Fruit fly (Drosophila melanogaster) whole organism, embryonic: Measurements from ENCODE around the gene TfIIS.

ENCODE experiments used
- Abd-B ChIP-seq: fragments of 200-800 bp; sonication (Bioruptor generic); optimal IDR thresholded peaks from 2 replicates; lab custom pipeline; 2018; ENCODE audit warnings: missing biosample characterization, mild to moderate bottlenecking, missing genetic modification characterization, moderate library complexity
- C15 ChIP-seq: fragments of 200-800 bp; sonication (Bioruptor generic); IDR thresholded peaks from 3 replicates; pipeline ENCODE4 v1.3.6; 2022; ENCODE audit warnings: missing biosample characterization, missing genetic modification characterization
- CG10209 ChIP-seq: fragments of 200-800 bp; sonication (Bioruptor generic); optimal IDR thresholded peaks from 3 replicates; lab custom pipeline; 2017; ENCODE audit warnings: missing biosample characterization, mild to moderate bottlenecking, missing genetic modification characterization, missing genetic modification reagents
- CG10654 ChIP-seq: fragments of 200-800 bp; sonication (Bioruptor generic); optimal IDR thresholded peaks from 2 replicates; lab custom pipeline; 2016; ENCODE audit warnings: missing biosample characterization, missing genetic modification characterization
- CG13123 ChIP-seq: fragments of 200-800 bp; sonication (Bioruptor generic); optimal IDR thresholded peaks from 2 replicates; lab custom pipeline; 2016; ENCODE audit warnings: missing biosample characterization, missing genetic modification characterization
- CG15696 ChIP-seq: fragments of 200-800 bp; sonication (Bioruptor generic); optimal IDR thresholded peaks from 2 replicates; lab custom pipeline; 2019; ENCODE audit warnings: missing biosample characterization, mild to moderate bottlenecking, missing genetic modification characterization, moderate library complexity
- CG1603 ChIP-seq: fragments of 200-800 bp; sonication (Bioruptor generic); optimal IDR thresholded peaks from 2 replicates; lab custom pipeline; 2019; ENCODE audit warnings: missing biosample characterization, mild to moderate bottlenecking, missing genetic modification characterization, moderate library complexity
- CG16815 ChIP-seq: fragments of 200-800 bp; sonication (Bioruptor generic); optimal IDR thresholded peaks from 3 replicates; lab custom pipeline; 2017; ENCODE audit warnings: missing biosample characterization, mild to moderate bottlenecking, missing genetic modification characterization
- CG17361 ChIP-seq: fragments of 200-800 bp; sonication (Bioruptor generic); IDR thresholded peaks from 3 replicates; pipeline ENCODE4 v1.3.6; 2022; ENCODE audit warnings: missing biosample characterization, missing genetic modification characterization
- CG17612 ChIP-seq: fragments of 200-800 bp; sonication (Bioruptor generic); IDR thresholded peaks from 2 replicates; pipeline ENCODE4 v1.3.6; 2022; ENCODE audit warnings: missing biosample characterization, missing genetic modification characterization
- CG17802 ChIP-seq: fragments of 200-800 bp; sonication (Bioruptor generic); optimal IDR thresholded peaks from 2 replicates; lab custom pipeline; 2018; ENCODE audit warnings: missing biosample characterization, mild to moderate bottlenecking, missing genetic modification characterization, moderate library complexity
- CG6254 ChIP-seq: fragments of 200-800 bp; sonication (Bioruptor generic); optimal IDR thresholded peaks from 3 replicates; lab custom pipeline; 2017; ENCODE audit warnings: mild to moderate bottlenecking, missing biosample characterization, missing genetic modification reagents, missing genetic modification characterization
- CG8924 ChIP-seq: fragments of 200-800 bp; optimal IDR thresholded peaks from 3 replicates; lab custom pipeline; 2019; ENCODE audit warnings: missing biosample characterization, mild to moderate bottlenecking, missing genetic modification characterization, moderate library complexity
- CG9727 ChIP-seq: fragments of 200-800 bp; sonication (Bioruptor generic); optimal IDR thresholded peaks from 3 replicates; lab custom pipeline; 2017; ENCODE audit warnings: missing biosample characterization, mild to moderate bottlenecking, missing genetic modification characterization
- Dek ChIP-seq: fragments of 200-800 bp; sonication (Bioruptor generic); optimal IDR thresholded peaks from 3 replicates; lab custom pipeline; 2019; ENCODE audit warnings: missing biosample characterization, mild to moderate bottlenecking, missing genetic modification characterization, moderate library complexity
- Dll ChIP-seq: fragments of 200-800 bp; sonication (Bioruptor generic); IDR thresholded peaks from 4 replicates; pipeline ENCODE4 v1.3.6; 2022; ENCODE audit warnings: missing biosample characterization, missing genetic modification characterization; ENCODE audit not compliant: partially characterized antibody
- ERR ChIP-seq: fragments of 200-800 bp; sonication (Bioruptor generic); optimal IDR thresholded peaks from 2 replicates; lab custom pipeline; 2016; ENCODE audit warnings: missing biosample characterization, missing genetic modification characterization
- Ets65A ChIP-seq: fragments of 200-800 bp; sonication (Bioruptor generic); peaks from one replicate; lab custom pipeline; 2016; ENCODE audit warnings: missing biosample characterization, missing genetic modification characterization
- Fer1 ChIP-seq: fragments of 200-800 bp; sonication (Bioruptor generic); optimal IDR thresholded peaks from 2 replicates; lab custom pipeline; 2017; ENCODE audit warnings: missing biosample characterization, mild to moderate bottlenecking, missing genetic modification characterization
- HLH4C ChIP-seq: fragments of 200-800 bp; sonication (Bioruptor generic); IDR thresholded peaks from 3 replicates; pipeline ENCODE4 v1.3.6; 2022; ENCODE audit warnings: missing biosample characterization, missing genetic modification characterization; ENCODE audit not compliant: partially characterized antibody
- HmgZ ChIP-seq: fragments of 200-800 bp; sonication (Bioruptor generic); optimal IDR thresholded peaks from 2 replicates; lab custom pipeline; 2018; ENCODE audit warnings: missing biosample characterization, mild to moderate bottlenecking, missing genetic modification characterization
- Hmx ChIP-seq: fragments of 200-800 bp; sonication (Bioruptor generic); optimal IDR thresholded peaks from 2 replicates; lab custom pipeline; 2016; ENCODE audit warnings: missing biosample characterization, missing genetic modification characterization
- Meics ChIP-seq: fragments of 200-800 bp; sonication (Bioruptor generic); optimal IDR thresholded peaks from 2 replicates; lab custom pipeline; 2017; ENCODE audit warnings: missing biosample characterization, mild to moderate bottlenecking, missing genetic modification characterization
- Ravus ChIP-seq: fragments of 200-800 bp; sonication (Bioruptor generic); IDR thresholded peaks from 2 replicates; pipeline ENCODE4 v1.3.6; 2022; ENCODE audit warnings: missing biosample characterization, missing genetic modification characterization
- Sox102F ChIP-seq: fragments of 200-800 bp; sonication (Bioruptor generic); optimal IDR thresholded peaks from 2 replicates; lab custom pipeline; 2018; ENCODE audit warnings: missing biosample characterization, mild to moderate bottlenecking, missing genetic modification characterization, moderate library complexity
- Sry-δ ChIP-seq: fragments of 200-800 bp; sonication (Bioruptor generic); optimal IDR thresholded peaks from 2 replicates; lab custom pipeline; 2016; ENCODE audit warnings: missing biosample characterization, missing genetic modification characterization
- bbx ChIP-seq: fragments of 200-800 bp; sonication (Bioruptor generic); IDR thresholded peaks from 2 replicates; pipeline ENCODE4 v1.3.6; 2022; ENCODE audit warnings: missing biosample characterization, missing genetic modification characterization; ENCODE audit not compliant: partially characterized antibody
- bsh ChIP-seq, 2 experiments: fragments of 200-800 bp; sonication (Bioruptor generic); optimal IDR thresholded peaks; 2 replicates each; lab custom pipeline; 2017 to 2018; ENCODE audit warnings: mild to moderate bottlenecking in 2 of 2, missing biosample characterization in 2 of 2, missing genetic modification characterization in 2 of 2, moderate library complexity in 1 of 2
- caup ChIP-seq: fragments of 200-800 bp; sonication (Bioruptor generic); optimal IDR thresholded peaks from 3 replicates; lab custom pipeline; 2017; ENCODE audit warnings: missing biosample characterization, mild to moderate bottlenecking, missing genetic modification characterization, moderate library complexity; ENCODE audit not compliant: severe bottlenecking
- dpn ChIP-seq, 2 experiments: fragments of 200-800 bp; sonication (Bioruptor generic); optimal IDR thresholded peaks; 3 replicates each; lab custom pipeline; 2016; ENCODE audit warnings: missing biosample characterization in 2 of 2, missing genetic modification characterization in 2 of 2
- gcm ChIP-seq: fragments of 200-800 bp; sonication (Bioruptor generic); optimal IDR thresholded peaks from 2 replicates; lab custom pipeline; 2019; ENCODE audit warnings: missing biosample characterization, mild to moderate bottlenecking, missing genetic modification characterization, moderate library complexity
- ham ChIP-seq: fragments of 200-800 bp; sonication (Bioruptor generic); IDR thresholded peaks from 2 replicates; pipeline ENCODE4 v1.3.6; 2022; ENCODE audit warnings: missing biosample characterization, missing genetic modification characterization
- lmd ChIP-seq: fragments of 200-800 bp; sonication (Bioruptor generic); IDR thresholded peaks from 2 replicates; pipeline ENCODE4 v1.3.6; 2022; ENCODE audit warnings: missing biosample characterization, missing genetic modification characterization
- lov ChIP-seq, 2 experiments: fragments of 200-800 bp in 1 of 2; fragments of >200 bp in 1 of 2; sonication (Bioruptor generic) in 1 of 2; IDR thresholded peaks in 1 of 2; optimal IDR thresholded peaks in 1 of 2; 2 replicates in 1 of 2; 3 replicates in 1 of 2; pipeline versions ENCODE4 v1.3.6 to Lab custom; 2017 to 2022; ENCODE audit warnings: missing biosample characterization in 1 of 2, missing genetic modification characterization in 1 of 2
- pum ChIP-seq: fragments of 200-800 bp; sonication (Bioruptor generic); optimal IDR thresholded peaks from 2 replicates; lab custom pipeline; 2016; ENCODE audit warnings: missing biosample characterization, missing genetic modification characterization
- ranshi ChIP-seq: fragments of 200-800 bp; sonication (Bioruptor generic); IDR thresholded peaks from 2 replicates; pipeline ENCODE4 v1.3.6; 2022; ENCODE audit warnings: missing biosample characterization, missing genetic modification characterization
- run ChIP-seq: fragments of 200-800 bp; sonication (Bioruptor generic); optimal IDR thresholded peaks from 3 replicates; lab custom pipeline; 2018; ENCODE audit warnings: missing biosample characterization, mild to moderate bottlenecking, missing genetic modification characterization
- scrt ChIP-seq: fragments of 200-800 bp; sonication (Bioruptor generic); optimal IDR thresholded peaks from 2 replicates; lab custom pipeline; 2018; ENCODE audit warnings: missing biosample characterization, mild to moderate bottlenecking, missing genetic modification characterization, moderate library complexity
- sim ChIP-seq: fragments of 200-800 bp; sonication (Bioruptor generic); IDR thresholded peaks from 2 replicates; pipeline ENCODE4 v1.3.6; 2022; ENCODE audit warnings: missing biosample characterization, missing genetic modification characterization
- slbo ChIP-seq: fragments of 200-800 bp; sonication (Bioruptor generic); IDR thresholded peaks from 2 replicates; pipeline ENCODE4 v1.3.6; 2022; ENCODE audit warnings: missing biosample characterization, missing genetic modification characterization
- tap ChIP-seq: fragments of 200-800 bp; optimal IDR thresholded peaks from 3 replicates; lab custom pipeline; 2019; ENCODE audit warnings: missing biosample characterization, mild to moderate bottlenecking, missing genetic modification characterization, moderate library complexity
- tx ChIP-seq: fragments of 200-800 bp; sonication (Bioruptor generic); optimal IDR thresholded peaks from 2 replicates; lab custom pipeline; 2016; ENCODE audit warnings: missing biosample characterization, missing genetic modification characterization
- unc-4 ChIP-seq: fragments of 200-800 bp; sonication (Bioruptor generic); IDR thresholded peaks from 2 replicates; pipeline ENCODE4 v1.3.6; 2022; ENCODE audit warnings: missing biosample characterization, missing genetic modification characterization; ENCODE audit not compliant: partially characterized antibody
- z ChIP-seq: fragments of 200-800 bp; sonication (Bioruptor generic); IDR thresholded peaks from 3 replicates; pipeline ENCODE4 v1.3.6; 2022; ENCODE audit warnings: missing biosample characterization, missing genetic modification characterization

The TfIIS gene

DNA sequence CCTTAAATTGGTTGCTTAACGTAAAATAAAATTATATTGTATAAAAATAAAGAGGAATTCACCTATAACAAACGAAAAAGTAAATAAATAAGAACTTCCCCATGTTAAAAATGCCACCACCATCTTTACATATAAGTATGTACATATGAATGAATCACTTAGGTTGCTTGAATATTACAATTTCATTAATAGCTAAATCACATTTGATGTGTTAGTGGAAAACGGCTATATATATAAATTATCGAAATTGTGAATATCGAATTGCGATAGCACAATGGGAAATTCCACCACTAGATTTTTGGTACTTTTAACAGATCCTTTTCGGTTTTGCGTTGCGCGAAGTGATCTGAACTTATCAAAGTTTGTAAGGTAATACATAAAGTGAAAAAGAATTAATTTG, 811 bp upstream of the TfIIS start, which contains the start of the genes solo and vas (continued):
- TF ChIP-seq Hmx: no peak
- peak; percentile 40 for TF ChIP-seq CG10654 (GFP tag; lab: Kevin White, UChicago)
- peak in 1 of 2 experiments; percentile 56 for TF ChIP-seq bsh (GFP tag; optimal IDR thresholded peaks at IDR 0.05; lab: Kevin White, UChicago)
- peak; percentile 55 for TF ChIP-seq HmgZ (tag; lab: Kevin White, UChicago)
- TF ChIP-seq CG17612 (GFP tag; lab: Robert Waterston, UW): no peak
- TF ChIP-seq CG9727: peak; percentile 42
- TF ChIP-seq lmd (GFP tag; lab: Robert Waterston, UW): peak; percentile 51; the same call in 1 of the 2 replicates
- peak; percentile 14; the same call in 1 of the 2 replicates for TF ChIP-seq bbx (GFP tag; lab: Robert Waterston, UW)
- TF ChIP-seq Sox102F: peak; percentile 63
- peak; percentile 45 for TF ChIP-seq CG15696 (tag; lab: Kevin White, UChicago)
- TF ChIP-seq scrt: peak; percentile 19
- no peak for TF ChIP-seq CG13123 (GFP tag; lab: Kevin White, UChicago)
- TF ChIP-seq caup (GFP tag; lab: Kevin White, UChicago): peak; percentile 31
- peak; percentile 5 for TF ChIP-seq Fer1 (GFP tag; lab: Kevin White, UChicago)
- no peak for TF ChIP-seq C15 (GFP tag; lab: Robert Waterston, UW)
- TF ChIP-seq Dek: peak; percentile 77
- peak; percentile 70 for TF ChIP-seq Abd-B (GFP tag; lab: Kevin White, UChicago)
- peak; percentile 36 to 47 for TF ChIP-seq dpn (GFP tag; optimal IDR thresholded peaks at IDR 0.05; lab: Kevin White, UChicago)
- peak; percentile 79 for TF ChIP-seq Sry-δ (GFP tag; lab: Kevin White, UChicago)
- TF ChIP-seq tx (GFP tag; lab: Kevin White, UChicago): no peak
- TF ChIP-seq CG6254 (GFP tag; lab: Kevin White, UChicago): no peak
- no peak for TF ChIP-seq ERR (GFP tag; lab: Kevin White, UChicago)
- TF ChIP-seq lov (optimal IDR thresholded peaks at IDR 0.05; lab: Kevin White, UChicago): no peak
- no peak for TF ChIP-seq lov (GFP tag; IDR thresholded peaks at IDR 0.05; lab: Robert Waterston, UW)
- peak; percentile 18 for TF ChIP-seq pum
- peak; percentile 38 for TF ChIP-seq Meics (GFP tag; lab: Kevin White, UChicago)
- TF ChIP-seq CG16815: peak; percentile 29
- peak; percentile 59 for TF ChIP-seq CG1603 (tag; lab: Kevin White, UChicago)
- no peak for TF ChIP-seq Ravus (GFP tag; lab: Robert Waterston, UW)
- TF ChIP-seq slbo: peak; percentile 67
- peak; percentile 45; the same call in 2 of the 4 replicates for TF ChIP-seq Dll (GFP tag; lab: Robert Waterston, UW)
- peak; percentile 93 for TF ChIP-seq CG17802 (tag; lab: Kevin White, UChicago)
- TF ChIP-seq tap (tag; lab: Kevin White, UChicago): peak; percentile 0
- TF ChIP-seq ham (GFP tag; lab: Robert Waterston, UW): no peak
- peak; percentile 39; the same call in 1 of the 2 replicates for TF ChIP-seq unc-4 (GFP tag; lab: Robert Waterston, UW)
- 0 out of 2 replicates have a peak, but pooled peaks have one; percentile 25 for TF ChIP-seq ranshi (GFP tag; lab: Robert Waterston, UW)
- TF ChIP-seq gcm (GFP tag; lab: Kevin White, UChicago): peak; percentile 38
- TF ChIP-seq sim (GFP tag; lab: Robert Waterston, UW): no peak
- peak; percentile 64 for TF ChIP-seq CG8924
- TF ChIP-seq z: no peak
- TF ChIP-seq Ets65A (GFP tag; lab: Kevin White, UChicago): no peak
- peak; percentile 36 for TF ChIP-seq CG10209 (GFP tag; lab: Kevin White, UChicago)
- TF ChIP-seq CG17361 (GFP tag; lab: Robert Waterston, UW): peak; percentile 49
- TF ChIP-seq HLH4C (GFP tag; lab: Robert Waterston, UW): peak; percentile 46; the same call in 1 of the 3 replicates
- TF ChIP-seq run: no peak
- TF ChIP-seq, all 482 proteins: peak for 185
